Worm (Caenorhabditis elegans): ENCODE measurements around the gene cla-1.
A peak's percentile ranks its signal among the peaks of the same experiment; 100 is the strongest.

cla-1 gene

ce11 chrIV:7654212-7654778, 65.6 kb downstream of the cla-1 start, which contains the start of gene nrde-4 (continued):
- TF ChIP-seq unc-39 (tag; optimal IDR thresholded peaks at IDR 0.05) (no peak), nhr-42 (GFP tag; IDR thresholded peaks at IDR 0.05) (no peak), dve-1 (tag; optimal IDR thresholded peaks at IDR 0.05; ENCODE audit: insufficient read depth) (peak; percentile 46), hmg-1.1 (GFP tag; IDR thresholded peaks at IDR 0.05) (0 out of 2 replicates have a peak, but pooled peaks have one; percentile 32), gei-8 (GFP tag; optimal IDR thresholded peaks at IDR 0.05) (no peak), nhr-76 (tag; optimal IDR thresholded peaks at IDR 0.05) (no peak), cey-2 (tag; optimal IDR thresholded peaks at IDR 0.05; ENCODE audit: borderline replicate concordance, insufficient read depth) (no peak), daf-16 (GFP tag; optimal IDR thresholded peaks at IDR 0.05) (no peak), daf-16 (tag; optimal IDR thresholded peaks at IDR 0.05) (no peak), spr-1 (tag; optimal IDR thresholded peaks at IDR 0.05) (no peak), zag-1 (tag; optimal IDR thresholded peaks at IDR 0.05) (no peak), ctbp-1 (GFP tag; IDR thresholded peaks at IDR 0.05) (no peak), zip-2 (tag; optimal IDR thresholded peaks at IDR 0.05) (no peak), ztf-11 (tag; optimal IDR thresholded peaks at IDR 0.05) (no peak), spr-3 (GFP tag; optimal IDR thresholded peaks at IDR 0.05) (no peak), set-16 (GFP tag; IDR thresholded peaks at IDR 0.05) (no peak), jun-1 (tag; optimal IDR thresholded peaks at IDR 0.05) (no peak), T20F7.1 (GFP tag; optimal IDR thresholded peaks at IDR 0.05) (peak; percentile 15), nhr-6 (tag; optimal IDR thresholded peaks at IDR 0.05) (peak; percentile 86), daf-12 (tag; optimal IDR thresholded peaks at IDR 0.05) (no peak), pqm-1 (tag; optimal IDR thresholded peaks at IDR 0.05) (peak; percentile 6), mxl-2 (GFP tag; conservative IDR thresholded peaks at IDR 0.05) (no peak), hlh-11 (tag; optimal IDR thresholded peaks at IDR 0.05) (peak; percentile 63), unc-130 (GFP tag; optimal IDR thresholded peaks at IDR 0.05) (peak; percentile 55), mdl-1 (tag; optimal IDR thresholded peaks at IDR 0.05) (no peak)

- TF ChIP-seq hmg-1.1 (GFP tag; IDR thresholded peaks at IDR 0.05) (peak; percentile 44; the same call in 1 of the 2 replicates), cey-2 (tag; optimal IDR thresholded peaks at IDR 0.05; ENCODE audit: borderline replicate concordance, insufficient read depth) (no peak), skn-1 (tag; optimal IDR thresholded peaks at IDR 0.05) (no peak), lsy-2 (tag; optimal IDR thresholded peaks at IDR 0.05) (peak in 1 of 2 experiments; percentile 4), ctbp-1 (GFP tag; IDR thresholded peaks at IDR 0.05) (no peak), unc-62 (GFP tag; optimal IDR thresholded peaks at IDR 0.05 in 1 of 2) (peak in 1 of 2 experiments; percentile 74), unc-62 (tag; optimal IDR thresholded peaks at IDR 0.05) (no peak)
These were observed 69.9 kb downstream of the cla-1 start, which contains the start of gene C08G9.1 for ce11 chrIV:7658589-7658988. Gene C08G9.1 (plus strand): TSS chrIV:7658763.

DNA sequence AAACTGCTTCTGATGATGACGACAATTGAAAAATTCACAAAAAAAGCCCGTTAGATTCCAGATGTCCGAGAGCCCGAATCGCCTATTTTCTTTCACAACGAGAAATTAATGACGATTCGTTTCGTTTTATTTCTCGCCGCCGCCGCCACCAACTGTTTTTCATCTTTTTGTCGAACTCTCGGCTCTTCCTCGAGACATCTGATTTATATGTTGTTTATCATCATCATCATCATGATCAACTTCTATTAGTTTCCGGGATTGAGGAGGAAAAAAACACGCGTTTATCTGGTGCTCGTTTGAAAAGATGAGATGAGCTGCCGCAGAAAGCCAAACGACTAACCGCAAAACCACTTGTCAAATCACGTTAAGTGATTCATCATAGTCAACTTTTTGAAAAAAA, 70.8 kb downstream of the cla-1 start:
- TF ChIP-seq F49E8.2 (tag; optimal IDR thresholded peaks at IDR 0.05; ENCODE audit: borderline replicate concordance) (no peak), hlh-30 (tag; optimal IDR thresholded peaks at IDR 0.05; ENCODE audit: insufficient read depth) (peak; percentile 16), madf-5 (GFP tag; IDR thresholded peaks at IDR 0.05) (no peak), daf-16 (GFP tag; optimal IDR thresholded peaks at IDR 0.05) (peak in 1 of 2 experiments; percentile 78), daf-16 (tag; optimal IDR thresholded peaks at IDR 0.05) (no peak), fkh-10 (GFP tag; optimal IDR thresholded peaks at IDR 0.05) (no peak), lim-7 (GFP tag; IDR thresholded peaks at IDR 0.05) (no peak), mdt-29 (GFP tag; IDR thresholded peaks at IDR 0.05) (no peak), zfp-2 (tag; optimal IDR thresholded peaks at IDR 0.05) (no peak), zip-11 (GFP tag; IDR thresholded peaks at IDR 0.05) (no peak), lsy-2 (tag; optimal IDR thresholded peaks at IDR 0.05) (peak in 1 of 2 experiments; percentile 9), ceh-20 (GFP tag; IDR thresholded peaks at IDR 0.05) (0 out of 2 replicates have a peak, but pooled peaks have one; percentile 8), hlh-11 (tag; optimal IDR thresholded peaks at IDR 0.05) (peak; percentile 40), Y48G9A.11 (GFP tag; IDR thresholded peaks at IDR 0.05) (no peak), ceh-62 (tag; optimal IDR thresholded peaks at IDR 0.05) (no peak), lin-13 (GFP tag; optimal IDR thresholded peaks at IDR 0.05) (no peak), dmd-8 (GFP tag; IDR thresholded peaks at IDR 0.05) (no peak), ceh-28 (tag; optimal IDR thresholded peaks at IDR 0.05) (no peak), jun-1 (tag; optimal IDR thresholded peaks at IDR 0.05) (no peak)

Measured in whole organism, L4 larva.